Worm (Caenorhabditis elegans): Measurements from ENCODE around the gene fbxa-24.

Gene fbxa-24

ce11 chrII:3815445-3816208, 699 bp upstream of the fbxa-24 start (continued):
- peak in 1 of 2 experiments; percentile 95 for TF ChIP-seq unc-62 (GFP tag; optimal IDR thresholded peaks at IDR 0.05 in 1 of 2)
- no peak for TF ChIP-seq unc-62 (tag; optimal IDR thresholded peaks at IDR 0.05)
- peak; percentile 38 for TF ChIP-seq mes-2 (tag; optimal IDR thresholded peaks at IDR 0.05; ENCODE audit: poor library complexity, severe bottlenecking)
- no peak for TF ChIP-seq set-16 (GFP tag; IDR thresholded peaks at IDR 0.05)
- no peak for TF ChIP-seq snpc-4 (tag; optimal IDR thresholded peaks at IDR 0.05)
- TF ChIP-seq egl-43 (GFP tag; IDR thresholded peaks at IDR 0.05): no peak
- no peak for TF ChIP-seq mdl-1 (tag; optimal IDR thresholded peaks at IDR 0.05)
- TF ChIP-seq tag-97 (GFP tag; IDR thresholded peaks at IDR 0.05): no peak
- no peak for TF ChIP-seq tra-1 (GFP tag; IDR thresholded peaks at IDR 0.05)
- no peak for TF ChIP-seq F26F4.8 (GFP tag; conservative IDR thresholded peaks at IDR 0.05)
- no peak for TF ChIP-seq zfp-3 (GFP tag; conservative IDR thresholded peaks at IDR 0.05)
- no peak for TF ChIP-seq nhr-48 (tag; optimal IDR thresholded peaks at IDR 0.05)
- no peak for TF ChIP-seq attf-4 (tag; optimal IDR thresholded peaks at IDR 0.05)

DNA sequence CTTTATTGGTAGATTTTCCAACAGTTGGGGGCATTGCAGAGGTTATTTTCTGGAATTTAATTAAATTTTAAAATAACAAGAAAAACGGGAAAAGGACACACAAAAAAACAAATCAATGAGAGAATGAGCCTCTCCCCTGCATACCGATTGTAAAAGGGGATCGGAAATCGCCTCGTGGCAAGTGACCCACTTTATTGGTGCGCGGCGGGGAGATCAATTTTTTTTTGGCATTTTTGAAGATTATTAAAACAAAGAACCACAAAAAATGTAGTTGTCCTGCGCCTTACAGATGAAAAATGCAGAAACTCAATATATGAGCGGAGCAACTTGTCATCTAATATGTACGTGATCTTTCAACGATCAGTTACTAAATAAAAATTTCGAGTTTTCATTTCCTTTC, 4.9 kb downstream of the fbxa-24 start, which contains the start of gene F54D10.7:
Gene F54D10.7 (minus strand): TSS at position 49 of the 400 bp plus-strand sequence.
- TF ChIP-seq mxl-3 (GFP tag; optimal IDR thresholded peaks at IDR 0.05): no peak
- no peak for TF ChIP-seq daf-19 (GFP tag; conservative IDR thresholded peaks at IDR 0.05)
- TF ChIP-seq ceh-82 (tag; optimal IDR thresholded peaks at IDR 0.05): no peak
- no peak for TF ChIP-seq nhr-237 (tag; optimal IDR thresholded peaks at IDR 0.05)
- TF ChIP-seq madf-5 (GFP tag; IDR thresholded peaks at IDR 0.05): no peak
- no peak for TF ChIP-seq fkh-10 (GFP tag; optimal IDR thresholded peaks at IDR 0.05)
- no peak for TF ChIP-seq nhr-77 (tag; optimal IDR thresholded peaks at IDR 0.05)
- TF ChIP-seq pha-4 (GFP tag; IDR thresholded peaks at IDR 0.05): no peak
- no peak for TF ChIP-seq pha-4 (tag; optimal IDR thresholded peaks at IDR 0.05)
- no peak for TF ChIP-seq ztf-11 (tag; optimal IDR thresholded peaks at IDR 0.05)
- TF ChIP-seq mdt-29 (GFP tag; IDR thresholded peaks at IDR 0.05): no peak
- TF ChIP-seq hif-1 (tag; optimal IDR thresholded peaks at IDR 0.05): no peak
- TF ChIP-seq nhr-41 (GFP tag; IDR thresholded peaks at IDR 0.05): no peak
- TF ChIP-seq daf-8 (GFP tag; IDR thresholded peaks at IDR 0.05): no peak
- no peak for TF ChIP-seq R02D3.7 (tag; optimal IDR thresholded peaks at IDR 0.05)
- TF ChIP-seq nhr-6 (tag; optimal IDR thresholded peaks at IDR 0.05): no peak
- no peak for TF ChIP-seq nhr-48 (tag; optimal IDR thresholded peaks at IDR 0.05)
- no peak for TF ChIP-seq lin-15B (tag; optimal IDR thresholded peaks at IDR 0.05)

- no peak for TF ChIP-seq nhr-111 (GFP tag; optimal IDR thresholded peaks at IDR 0.05)
- TF ChIP-seq aly-2 (tag; optimal IDR thresholded peaks at IDR 0.05): no peak
- TF ChIP-seq F10B5.3 (tag; optimal IDR thresholded peaks at IDR 0.05): no peak
- TF ChIP-seq gei-8 (GFP tag; optimal IDR thresholded peaks at IDR 0.05): no peak
- no peak for TF ChIP-seq T26A8.4 (GFP tag; IDR thresholded peaks at IDR 0.05)
- no peak for TF ChIP-seq hif-1 (tag; optimal IDR thresholded peaks at IDR 0.05)
- no peak for TF ChIP-seq aha-1 (tag)
- TF ChIP-seq ctbp-1 (GFP tag; IDR thresholded peaks at IDR 0.05): no peak
- no peak for TF ChIP-seq madf-5 (GFP tag; IDR thresholded peaks at IDR 0.05)
- no peak for TF ChIP-seq daf-8 (GFP tag; IDR thresholded peaks at IDR 0.05)
- no peak for TF ChIP-seq unc-62 (GFP tag; optimal IDR thresholded peaks at IDR 0.05 in 1 of 2)
- no peak for TF ChIP-seq unc-62 (tag; optimal IDR thresholded peaks at IDR 0.05)
- TF ChIP-seq F37D6.2 (tag; optimal IDR thresholded peaks at IDR 0.05): no peak
- TF ChIP-seq tra-1 (GFP tag; IDR thresholded peaks at IDR 0.05): no peak
- no peak for TF ChIP-seq dmd-8 (GFP tag; IDR thresholded peaks at IDR 0.05)
- TF ChIP-seq Y5F2A.4 (GFP tag; optimal IDR thresholded peaks at IDR 0.05): no peak
Observed at ce11 chrII:3823855-3824254, 7.5 kb downstream of the fbxa-24 start, which contains the start of gene skr-15. Gene skr-15, plus strand, starts transcription at chrII:3824155.

Data from whole organism, L4 larva.